Fruit fly (Drosophila melanogaster): ENCODE measurements around the gene polybromo.

Gene polybromo

DNA sequence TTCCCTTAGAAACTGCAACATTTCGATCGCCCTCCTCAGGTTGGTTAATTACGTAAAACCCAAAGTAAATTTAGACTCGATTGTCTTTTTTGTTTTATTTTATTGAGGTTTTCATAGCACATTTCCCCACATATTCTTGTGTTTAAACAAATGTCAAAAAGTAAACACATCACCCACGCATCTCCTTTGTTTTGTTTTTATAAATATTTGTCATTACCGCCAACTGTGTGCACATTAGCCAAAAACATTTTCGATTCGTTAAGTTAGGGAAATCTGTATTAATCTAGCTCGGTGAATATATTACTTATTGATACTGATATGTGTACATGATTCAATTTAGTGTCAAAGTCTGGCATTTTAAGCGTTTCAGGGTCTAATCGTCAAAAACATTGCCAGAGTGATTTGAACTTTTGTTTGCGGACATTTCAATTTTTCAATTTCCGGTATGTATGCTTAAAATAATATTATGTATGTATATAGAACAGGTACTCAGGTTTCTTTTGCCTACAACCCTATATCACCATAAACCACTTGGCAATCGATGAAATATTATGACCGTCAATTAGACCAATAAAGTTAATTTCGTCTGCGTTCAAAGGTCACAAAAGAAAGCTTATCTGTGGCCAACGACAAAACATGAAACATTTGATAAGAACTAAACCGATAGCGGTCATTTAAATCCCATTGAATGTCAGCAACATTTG is 4.7 kb upstream of the polybromo start (continued):
- TF ChIP-seq sr (GFP tag; IDR thresholded peaks at IDR 0.05) (peak; percentile 29; the same call in 1 of the 3 replicates), CG14441 (GFP tag; IDR thresholded peaks at IDR 0.05) (no peak), fd64A (GFP tag; optimal IDR thresholded peaks at IDR 0.05) (peak; percentile 76), CG7928 (GFP tag; optimal IDR thresholded peaks at IDR 0.05) (peak; percentile 3), CG9876 (GFP tag; optimal IDR thresholded peaks at IDR 0.05) (no peak), ken (GFP tag; IDR thresholded peaks at IDR 0.05) (no peak), CG4854 (GFP tag; optimal IDR thresholded peaks at IDR 0.05) (peak; percentile 63), CG14710 (tag; optimal IDR thresholded peaks at IDR 0.05) (peak; percentile 57), Ada2b (GFP tag; IDR thresholded peaks at IDR 0.05) (no peak), hbn (GFP tag; IDR thresholded peaks at IDR 0.05; ENCODE audit: partially characterized antibody) (no peak), CG1529 (GFP tag; optimal IDR thresholded peaks at IDR 0.05) (peak; percentile 39), CG33213 (GFP tag; optimal IDR thresholded peaks at IDR 0.05) (peak; percentile 41), Spps (tag; optimal IDR thresholded peaks at IDR 0.05) (peak; percentile 41), CG34376 (GFP tag; optimal IDR thresholded peaks at IDR 0.05) (peak; percentile 83), CG10431 (GFP tag; optimal IDR thresholded peaks at IDR 0.05) (peak; percentile 44), CG18619 (GFP tag; optimal IDR thresholded peaks at IDR 0.05) (peak; percentile 19), CG2116 (GFP tag; optimal IDR thresholded peaks at IDR 0.05) (peak; percentile 15), dpn (GFP tag; optimal IDR thresholded peaks at IDR 0.05) (no peak), lilli (GFP tag; optimal IDR thresholded peaks at IDR 0.05) (no peak), HHEX (GFP tag; optimal IDR thresholded peaks at IDR 0.05) (peak; percentile 67), Nf-YB (GFP tag; optimal IDR thresholded peaks at IDR 0.05) (peak; percentile 35), CTCF (GFP tag; optimal IDR thresholded peaks at IDR 0.05) (no peak), CG10267 (tag; optimal IDR thresholded peaks at IDR 0.05) (peak; percentile 2), CG8924 (tag; optimal IDR thresholded peaks at IDR 0.05) (peak; percentile 16), nom (GFP tag; optimal IDR thresholded peaks at IDR 0.05) (no peak), gro (GFP tag; optimal IDR thresholded peaks at IDR 0.05) (peak; percentile 17), CG6683 (GFP tag; optimal IDR thresholded peaks at IDR 0.05) (peak; percentile 43), Asciz (GFP tag; optimal IDR thresholded peaks at IDR 0.05) (peak; percentile 92), sens (GFP tag) (peak; percentile 94), row (GFP tag; IDR thresholded peaks at IDR 0.05) (0 out of 3 replicates have a peak, but pooled peaks have one; percentile 7), CG10979 (tag; optimal IDR thresholded peaks at IDR 0.05) (peak; percentile 13), Eip74EF (GFP tag; optimal IDR thresholded peaks at IDR 0.05) (peak in 1 of 2 experiments; percentile 28), insv (GFP tag; optimal IDR thresholded peaks at IDR 0.05) (peak in 1 of 2 experiments; percentile 19), sc (optimal IDR thresholded peaks at IDR 0.05) (no peak), sc (GFP tag; optimal IDR thresholded peaks at IDR 0.05) (no peak), CG2712 (tag; optimal IDR thresholded peaks at IDR 0.05) (peak; percentile 19), CG12769 (tag; optimal IDR thresholded peaks at IDR 0.05) (no peak), CG7372 (GFP tag; IDR thresholded peaks at IDR 0.05) (no peak), gt (GFP tag; IDR thresholded peaks at IDR 0.05) (no peak), CG34422 (GFP tag; IDR thresholded peaks at IDR 0.05) (no peak), CG12299 (tag; optimal IDR thresholded peaks at IDR 0.05) (peak; percentile 65), CG10543 (GFP tag; optimal IDR thresholded peaks at IDR 0.05) (peak; percentile 48), CG4328 (GFP tag; optimal IDR thresholded peaks at IDR 0.05) (peak; percentile 61), schlank (tag; optimal IDR thresholded peaks at IDR 0.05) (peak; percentile 43), CG11696 (GFP tag; IDR thresholded peaks at IDR 0.05) (no peak), ssp (GFP tag; IDR thresholded peaks at IDR 0.05) (no peak), sd (tag; optimal IDR thresholded peaks at IDR 0.05) (peak; percentile 17), HmgZ (tag; optimal IDR thresholded peaks at IDR 0.05) (peak; percentile 26), trem (tag; optimal IDR thresholded peaks at IDR 0.05) (peak; percentile 30), nerfin-1 (tag; optimal IDR thresholded peaks at IDR 0.05) (peak; percentile 52)
